Fruit fly (Drosophila melanogaster) whole organism, prepupa: ENCODE results near the gene CG15019.

Source experiments
- CG11762 ChIP-seq: fragments of 200-800 bp; sonication (Bioruptor generic); optimal IDR thresholded peaks from 3 replicates; lab custom pipeline; 2016; ENCODE audit warnings: missing biosample characterization, missing genetic modification characterization; ENCODE audit not compliant: insufficient read depth
- dac ChIP-seq: fragments of 200-800 bp; sonication (Bioruptor generic); optimal IDR thresholded peaks from 2 replicates; lab custom pipeline; 2017; ENCODE audit warnings: missing biosample characterization, mild to moderate bottlenecking, missing genetic modification characterization

DNA sequence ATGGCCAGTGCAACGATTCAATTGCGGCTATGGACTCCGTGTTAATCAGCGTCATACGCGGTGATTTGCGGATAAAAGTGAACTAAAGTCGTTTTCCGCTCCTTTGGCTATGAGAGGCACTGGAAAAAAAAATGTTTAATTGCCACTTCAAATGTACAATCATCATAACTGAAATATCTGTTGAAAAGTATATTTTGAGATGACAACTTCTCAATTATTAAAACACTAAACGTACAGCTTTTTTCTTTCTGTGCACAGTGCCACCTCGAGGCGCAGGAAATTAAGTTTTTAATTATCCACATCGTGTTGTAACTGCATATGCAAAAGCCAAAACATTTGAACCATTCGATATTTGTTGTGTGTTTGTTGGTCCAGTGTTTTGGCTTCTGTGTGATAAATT lies 13.0 kb downstream of the CG15019 start:
- peak; percentile 1 for TF ChIP-seq CG11762 (GFP tag; lab: Kevin White, UChicago)
- peak; percentile 37 for TF ChIP-seq dac
